Worm (Caenorhabditis elegans) whole organism, L1 larva: ENCODE data around the gene ZK1127.12.

ENCODE experiments used
- C04F5.9 ChIP-seq: sonication (generic microtip); optimal IDR thresholded peaks from 2 replicates; lab custom pipeline; 2016; ENCODE audit warnings: missing genetic modification characterization, missing compliant biosample characterization
- ama-1 ChIP-seq: fragments of 150-350 bp; optimal IDR thresholded peaks from 2 replicates; lab custom pipeline; 2014
- ceh-82 ChIP-seq, 3 experiments: fragments of 150-350 bp in 1 of 3; sonication (generic microtip) in 2 of 3; optimal IDR thresholded peaks; 2 replicates each; lab custom pipeline; 2014 to 2017; ENCODE audit warnings: missing biosample characterization in 3 of 3, missing genetic modification characterization in 3 of 3
- ces-1 ChIP-seq: fragments of 150-350 bp; optimal IDR thresholded peaks from 2 replicates; lab custom pipeline; 2014; ENCODE audit warnings: missing biosample characterization, missing genetic modification reagents, missing genetic modification characterization
- egl-27 ChIP-seq, 2 experiments: fragments of 150-350 bp in 1 of 2; sonication (generic microtip); optimal IDR thresholded peaks; 3 replicates each; lab custom pipeline; 2017 to 2018; ENCODE audit warnings: missing biosample characterization in 2 of 2, missing genetic modification characterization in 2 of 2, missing genetic modification reagents in 2 of 2
- jun-1 ChIP-seq: fragments of 150-350 bp; optimal IDR thresholded peaks from 2 replicates; lab custom pipeline; 2014; ENCODE audit warnings: missing biosample characterization, missing genetic modification reagents, missing genetic modification characterization
- lsy-2 ChIP-seq, 2 experiments: fragments of 150-350 bp; optimal IDR thresholded peaks; 2 replicates each; lab custom pipeline; 2014; ENCODE audit warnings: missing biosample characterization in 2 of 2, missing genetic modification characterization in 2 of 2
- mdl-1 ChIP-seq, 2 experiments: fragments of 150-350 bp; optimal IDR thresholded peaks; 2 replicates each; lab custom pipeline; 2014 to 2017; ENCODE audit warnings: missing biosample characterization in 2 of 2, missing genetic modification characterization in 2 of 2, inconsistent platforms in 1 of 2
- nhr-20 ChIP-seq: sonication (generic microtip); optimal IDR thresholded peaks from 2 replicates; lab custom pipeline; 2016; ENCODE audit warnings: mild to moderate bottlenecking, missing genetic modification characterization, missing compliant biosample characterization
- nhr-76 ChIP-seq: sonication (generic microtip); optimal IDR thresholded peaks from 2 replicates; lab custom pipeline; 2017; ENCODE audit warnings: missing biosample characterization, missing genetic modification characterization
- rnt-1 ChIP-seq: sonication (generic microtip); optimal IDR thresholded peaks from 2 replicates; lab custom pipeline; 2016; ENCODE audit warnings: mild to moderate bottlenecking, missing genetic modification characterization, moderate library complexity, missing compliant biosample characterization
- skn-1 ChIP-seq: fragments of 150-350 bp; optimal IDR thresholded peaks from 2 replicates; lab custom pipeline; 2014; ENCODE audit warnings: missing biosample characterization, missing genetic modification characterization
- snpc-4 ChIP-seq: fragments of 150-350 bp; optimal IDR thresholded peaks from 2 replicates; lab custom pipeline; 2014; ENCODE audit warnings: missing biosample characterization, missing genetic modification characterization
- tbx-2 ChIP-seq: sonication (generic microtip); optimal IDR thresholded peaks from 2 replicates; lab custom pipeline; 2016; ENCODE audit warnings: missing genetic modification characterization, missing compliant biosample characterization

DNA sequence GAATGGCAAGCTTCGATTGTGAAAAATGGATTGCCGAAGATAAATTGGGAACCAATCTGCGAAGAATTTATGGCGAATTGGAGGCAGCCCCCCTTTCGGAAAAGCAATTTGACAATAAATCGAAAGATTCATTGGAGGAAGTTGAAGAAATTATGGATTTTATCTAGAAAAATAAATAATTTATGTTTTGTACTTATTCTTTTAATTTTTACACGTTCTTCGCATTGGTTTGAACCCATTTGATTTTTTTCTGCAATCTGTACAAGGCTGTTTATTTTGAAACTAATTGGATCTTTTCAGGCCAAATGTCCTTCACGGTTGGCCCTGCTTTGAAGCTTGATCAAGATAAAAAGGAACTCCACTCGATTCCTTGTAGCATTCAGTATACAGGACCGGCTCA, 1.1 kb downstream of the ZK1127.12 start, which contains the start of gene ZK1127.13:
- TF ChIP-seq jun-1 (tag; lab: Kevin White, UChicago) (no peak), rnt-1 (tag; lab: Kevin White, UChicago) (no peak), egl-27 (tag; optimal IDR thresholded peaks at IDR 0.05; lab: Kevin White, UChicago) (no peak), ama-1 (lab: Kevin White, UChicago) (no peak), C04F5.9 (no peak), nhr-76 (no peak), ceh-82 (tag; optimal IDR thresholded peaks at IDR 0.05; lab: Kevin White, UChicago) (no peak), nhr-20 (no peak), mdl-1 (tag; optimal IDR thresholded peaks at IDR 0.05; lab: Kevin White, UChicago) (no peak), lsy-2 (tag; optimal IDR thresholded peaks at IDR 0.05; lab: Kevin White, UChicago) (no peak), snpc-4 (tag; lab: Kevin White, UChicago) (no peak), ces-1 (GFP tag; lab: Kevin White, UChicago) (no peak), tbx-2 (tag; lab: Kevin White, UChicago) (no peak), skn-1 (tag; lab: Kevin White, UChicago) (no peak)
